Worm (Caenorhabditis elegans) whole organism, L4 larva: Measurements from ENCODE around the gene W03C9.6.

Experiments used
- D1046.2 ChIP-seq: fragments of 200-800 bp; sonication (Bioruptor generic); IDR thresholded peaks from 2 replicates; pipeline ENCODE4 v1.3.6; 2022; ENCODE audit warnings: missing genetic modification characterization, missing compliant biosample characterization
- F37D6.2 ChIP-seq: sonication (generic microtip); optimal IDR thresholded peaks from 2 replicates; lab custom pipeline; 2016; ENCODE audit warnings: mild to moderate bottlenecking, missing genetic modification characterization, missing compliant biosample characterization
- T20F7.1 ChIP-seq: fragments of 200-800 bp; sonication (Bioruptor generic); optimal IDR thresholded peaks from 2 replicates; lab custom pipeline; 2018; ENCODE audit warnings: mild to moderate bottlenecking, missing genetic modification characterization, missing compliant biosample characterization
- T26A8.4 ChIP-seq: fragments of 200-800 bp; sonication (Bioruptor generic); IDR thresholded peaks from 2 replicates; pipeline ENCODE4 v1.3.6; 2022; ENCODE audit warnings: missing genetic modification characterization, missing compliant biosample characterization
- Y5F2A.4 ChIP-seq: fragments of 200-800 bp; sonication (Bioruptor generic); optimal IDR thresholded peaks from 2 replicates; lab custom pipeline; 2018; ENCODE audit warnings: mild to moderate bottlenecking, missing genetic modification characterization, missing compliant biosample characterization
- aha-1 ChIP-seq: fragments of 150-350 bp; peaks from one replicate; lab custom pipeline; 2014; ENCODE audit warnings: missing biosample characterization, missing genetic modification characterization
- ama-1 ChIP-seq: fragments of 150-350 bp; optimal IDR thresholded peaks from 2 replicates; lab custom pipeline; 2014; ENCODE audit warnings: inconsistent platforms, mixed read lengths
- ceh-20 ChIP-seq: fragments of 200-800 bp; sonication (Bioruptor generic); IDR thresholded peaks from 2 replicates; pipeline ENCODE4 v1.3.6; 2022; ENCODE audit warnings: missing genetic modification reagents, missing genetic modification characterization, missing compliant biosample characterization
- ceh-32 ChIP-seq: sonication (generic microtip); optimal IDR thresholded peaks from 2 replicates; lab custom pipeline; 2016; ENCODE audit warnings: mild to moderate bottlenecking, missing genetic modification characterization, missing compliant biosample characterization; ENCODE audit not compliant: poor library complexity
- ceh-62 ChIP-seq: sonication (generic microtip); optimal IDR thresholded peaks from 2 replicates; lab custom pipeline; 2017; ENCODE audit warnings: missing biosample characterization, missing genetic modification characterization
- ces-1 ChIP-seq: fragments of 150-350 bp; sonication (generic microtip); optimal IDR thresholded peaks from 4 replicates; lab custom pipeline; 2014; ENCODE audit warnings: missing biosample characterization, missing genetic modification reagents, missing genetic modification characterization
- cey-2 ChIP-seq: sonication (generic microtip); optimal IDR thresholded peaks from 3 replicates; lab custom pipeline; 2017; ENCODE audit warnings: missing genetic modification characterization, mild to moderate bottlenecking, missing compliant biosample characterization, antibody characterized with exemption, borderline replicate concordance; ENCODE audit not compliant: insufficient read depth
- daf-16 ChIP-seq, 3 experiments: sonication (generic microtip); optimal IDR thresholded peaks; 2 replicates each; lab custom pipeline; 2016 to 2017; ENCODE audit warnings: missing genetic modification characterization in 3 of 3, missing genetic modification reagents in 3 of 3, mild to moderate bottlenecking in 2 of 3, missing compliant biosample characterization in 2 of 3, missing biosample characterization in 1 of 3, moderate library complexity in 1 of 3
- dmd-6 ChIP-seq: fragments of 200-800 bp; sonication (Bioruptor generic); IDR thresholded peaks from 2 replicates; pipeline ENCODE4 v1.3.6; 2022; ENCODE audit warnings: missing genetic modification reagents, missing genetic modification characterization, missing compliant biosample characterization
- egl-27 ChIP-seq: sonication (generic microtip); optimal IDR thresholded peaks from 3 replicates; lab custom pipeline; 2017; ENCODE audit warnings: missing biosample characterization, missing genetic modification reagents, missing genetic modification characterization
- gei-8 ChIP-seq: fragments of 200-800 bp; sonication (Bioruptor generic); optimal IDR thresholded peaks from 2 replicates; lab custom pipeline; 2018; ENCODE audit warnings: mild to moderate bottlenecking, missing genetic modification characterization, missing compliant biosample characterization
- hlh-30 ChIP-seq: sonication (generic microtip); optimal IDR thresholded peaks from 2 replicates; lab custom pipeline; 2017; ENCODE audit warnings: antibody characterized with exemption, mild to moderate bottlenecking, missing genetic modification characterization, missing compliant biosample characterization; ENCODE audit not compliant: insufficient read depth
- hmg-1.1 ChIP-seq: fragments of 200-800 bp; sonication (Bioruptor generic); IDR thresholded peaks from 2 replicates; pipeline ENCODE4 v1.3.6; 2022; ENCODE audit warnings: missing genetic modification reagents, missing genetic modification characterization, missing compliant biosample characterization
- lin-13 ChIP-seq: fragments of 150-350 bp; optimal IDR thresholded peaks from 2 replicates; lab custom pipeline; 2014; ENCODE audit warnings: missing biosample characterization, missing genetic modification reagents, missing genetic modification characterization
- lin-29 ChIP-seq: fragments of 200-800 bp; sonication (Bioruptor generic); IDR thresholded peaks from 2 replicates; pipeline ENCODE4 v1.3.6; 2022; ENCODE audit warnings: missing genetic modification reagents, missing genetic modification characterization, missing compliant biosample characterization
- lin-38 ChIP-seq: fragments of 200-800 bp; sonication (Bioruptor generic); IDR thresholded peaks from 2 replicates; pipeline ENCODE4 v1.3.6; 2022; ENCODE audit warnings: missing genetic modification reagents, missing genetic modification characterization, missing compliant biosample characterization
- madf-9 ChIP-seq: fragments of 200-800 bp; sonication (Bioruptor generic); conservative IDR thresholded peaks from 2 replicates; pipeline ENCODE4 v1.3.6; 2022; ENCODE audit warnings: missing genetic modification reagents, missing genetic modification characterization, missing compliant biosample characterization
- mdl-1 ChIP-seq, 2 experiments: fragments of 150-350 bp in 1 of 2; sonication (generic microtip) in 1 of 2; optimal IDR thresholded peaks; 2 replicates each; lab custom pipeline; 2014 to 2017; ENCODE audit warnings: missing biosample characterization in 2 of 2, missing genetic modification characterization in 2 of 2
- mdt-29 ChIP-seq: fragments of 200-800 bp; sonication (Bioruptor generic); IDR thresholded peaks from 2 replicates; pipeline ENCODE4 v1.3.6; 2022; ENCODE audit warnings: missing genetic modification reagents, missing genetic modification characterization, missing compliant biosample characterization
- mxl-2 ChIP-seq: fragments of 200-800 bp; sonication (Bioruptor generic); conservative IDR thresholded peaks from 2 replicates; pipeline ENCODE4 v1.3.6; 2022; ENCODE audit warnings: missing genetic modification reagents, missing genetic modification characterization, missing compliant biosample characterization
- nhr-11 ChIP-seq: fragments of 150-350 bp; optimal IDR thresholded peaks from 2 replicates; lab custom pipeline; 2014; ENCODE audit warnings: missing biosample characterization, missing genetic modification characterization
- nhr-25 ChIP-seq: sonication (generic microtip); optimal IDR thresholded peaks from 2 replicates; lab custom pipeline; 2017; ENCODE audit warnings: missing genetic modification characterization, mild to moderate bottlenecking, missing compliant biosample characterization, antibody characterized with exemption, moderate library complexity, borderline replicate concordance; ENCODE audit not compliant: insufficient read depth
- nhr-41 ChIP-seq: fragments of 200-800 bp; sonication (Bioruptor generic); IDR thresholded peaks from 2 replicates; pipeline ENCODE4 v1.3.6; 2022; ENCODE audit warnings: missing genetic modification reagents, missing genetic modification characterization, missing compliant biosample characterization
- nhr-76 ChIP-seq: fragments of 150-350 bp; optimal IDR thresholded peaks from 2 replicates; lab custom pipeline; 2014; ENCODE audit warnings: missing biosample characterization, missing genetic modification characterization
- nhr-77 ChIP-seq: fragments of 150-350 bp; optimal IDR thresholded peaks from 2 replicates; lab custom pipeline; 2014; ENCODE audit warnings: missing biosample characterization, missing genetic modification characterization
- rbr-2 ChIP-seq: sonication (generic microtip); optimal IDR thresholded peaks from 2 replicates; lab custom pipeline; 2016; ENCODE audit warnings: missing genotype, missing genetic modification characterization, missing compliant biosample characterization
- sdz-12 ChIP-seq: fragments of 200-800 bp; sonication (Bioruptor generic); optimal IDR thresholded peaks from 2 replicates; lab custom pipeline; 2018; ENCODE audit warnings: mild to moderate bottlenecking, missing genetic modification characterization, missing compliant biosample characterization
- skn-1 ChIP-seq: fragments of 150-350 bp; optimal IDR thresholded peaks from 2 replicates; lab custom pipeline; 2014; ENCODE audit warnings: missing biosample characterization, missing genetic modification characterization
- spr-3 ChIP-seq: fragments of 200-800 bp; sonication (Bioruptor generic); optimal IDR thresholded peaks from 2 replicates; lab custom pipeline; 2018; ENCODE audit warnings: mild to moderate bottlenecking, missing genetic modification characterization, missing compliant biosample characterization
- tag-97 ChIP-seq: fragments of 200-800 bp; sonication (Bioruptor generic); IDR thresholded peaks from 2 replicates; pipeline ENCODE4 v1.3.6; 2022; ENCODE audit warnings: missing genetic modification characterization, missing compliant biosample characterization
- tra-1 ChIP-seq: fragments of 200-800 bp; sonication (Bioruptor generic); IDR thresholded peaks from 2 replicates; pipeline ENCODE4 v1.3.6; 2022; ENCODE audit warnings: missing genetic modification reagents, missing genetic modification characterization, missing compliant biosample characterization
- unc-130 ChIP-seq: sonication (generic microtip); optimal IDR thresholded peaks from 2 replicates; lab custom pipeline; 2016; ENCODE audit warnings: missing genetic modification reagents, missing genetic modification characterization, missing compliant biosample characterization
- unc-62 ChIP-seq, 3 experiments: fragments of 150-350 bp in 1 of 3; sonication (generic microtip); optimal IDR thresholded peaks in 2 of 3; peaks in 1 of 3; 1 replicate in 1 of 3; 2 replicates in 2 of 3; lab custom pipeline; 2014 to 2017; ENCODE audit warnings: missing biosample characterization in 3 of 3, missing genetic modification characterization in 3 of 3, missing genetic modification reagents in 3 of 3, missing genotype in 1 of 3
- zag-1 ChIP-seq: fragments of 150-350 bp; optimal IDR thresholded peaks from 2 replicates; lab custom pipeline; 2014; ENCODE audit warnings: missing biosample characterization, missing genetic modification characterization
- zfp-3 ChIP-seq: fragments of 200-800 bp; sonication (Bioruptor generic); conservative IDR thresholded peaks from 2 replicates; pipeline ENCODE4 v1.3.6; 2022; ENCODE audit warnings: missing genetic modification reagents, missing genetic modification characterization, missing compliant biosample characterization
- zip-11 ChIP-seq: fragments of 200-800 bp; sonication (Bioruptor generic); IDR thresholded peaks from 2 replicates; pipeline ENCODE4 v1.3.6; 2022; ENCODE audit warnings: missing genetic modification characterization, missing compliant biosample characterization
- zip-2 ChIP-seq: fragments of 150-350 bp; optimal IDR thresholded peaks from 2 replicates; lab custom pipeline; 2014; ENCODE audit warnings: missing biosample characterization, missing genetic modification characterization

The W03C9.6 gene

DNA sequence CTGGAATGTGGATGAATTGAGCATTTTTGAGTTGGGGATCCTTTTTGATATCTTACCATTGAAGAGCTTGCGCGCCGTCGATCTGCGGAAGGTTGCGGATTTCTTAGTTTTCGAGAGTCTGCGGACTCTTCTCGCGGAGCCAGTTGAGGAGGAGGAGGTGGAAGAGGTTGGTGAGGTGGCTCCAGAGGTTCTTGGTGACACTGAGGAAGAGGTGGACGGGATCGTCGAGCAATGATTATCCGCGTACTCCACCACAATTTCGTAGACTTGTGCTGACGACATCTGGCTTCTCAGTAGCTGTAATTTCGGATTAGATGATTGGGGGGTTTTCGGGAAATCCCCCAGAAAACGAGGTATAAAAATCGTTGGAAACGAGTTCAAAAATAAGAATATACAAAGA, 23.1 kb downstream of the W03C9.6 start, which contains the start of gene Y17G7B.21 (continued):
- TF ChIP-seq nhr-11 (no peak), hmg-1.1 (GFP tag; lab: Robert Waterston, UW) (no peak), zag-1 (no peak), T20F7.1 (no peak), sdz-12 (GFP tag; lab: Kevin White, UChicago) (peak; percentile 51), egl-27 (no peak), mdt-29 (GFP tag; lab: Robert Waterston, UW) (peak; percentile 33; the same call in 1 of the 2 replicates), lin-13 (GFP tag; lab: Kevin White, UChicago) (no peak), lin-29 (GFP tag; lab: Robert Waterston, UW) (no peak), gei-8 (GFP tag; lab: Kevin White, UChicago) (no peak), spr-3 (GFP tag; lab: Kevin White, UChicago) (no peak), aha-1 (tag; lab: Kevin White, UChicago) (peak; percentile 19), T26A8.4 (GFP tag; lab: Robert Waterston, UW) (0 out of 2 replicates have a peak, but pooled peaks have one; percentile 42), zip-2 (no peak), tra-1 (GFP tag; lab: Robert Waterston, UW) (peak; percentile 40; the same call in 1 of the 2 replicates), cey-2 (tag; lab: Kevin White, UChicago) (no peak), nhr-41 (GFP tag; lab: Robert Waterston, UW) (no peak), hlh-30 (tag; lab: Kevin White, UChicago) (no peak), tag-97 (no peak), nhr-77 (no peak), zip-11 (GFP tag; lab: Robert Waterston, UW) (no peak), ceh-62 (tag; lab: Kevin White, UChicago) (no peak), unc-62 (GFP tag; optimal IDR thresholded peaks at IDR 0.05 in 1 of 2; lab: Kevin White, UChicago) (no peak), unc-62 (tag; optimal IDR thresholded peaks at IDR 0.05; lab: Kevin White, UChicago) (no peak), F37D6.2 (no peak), madf-9 (GFP tag; lab: Robert Waterston, UW) (no peak), nhr-25 (tag; lab: Kevin White, UChicago) (no peak), ama-1 (lab: Kevin White, UChicago) (peak; percentile 29), Y5F2A.4 (GFP tag; lab: Kevin White, UChicago) (peak; percentile 56), ceh-20 (GFP tag; lab: Robert Waterston, UW) (no peak), lin-38 (GFP tag; lab: Robert Waterston, UW) (peak; percentile 78), daf-16 (GFP tag; optimal IDR thresholded peaks at IDR 0.05; lab: Kevin White, UChicago) (peak in 1 of 2 experiments; percentile 4), daf-16 (tag; optimal IDR thresholded peaks at IDR 0.05; lab: Kevin White, UChicago) (no peak), D1046.2 (GFP tag; lab: Robert Waterston, UW) (no peak), nhr-76 (no peak), unc-130 (no peak), rbr-2 (tag; lab: Kevin White, UChicago) (no peak), ceh-32 (tag; lab: Kevin White, UChicago) (no peak), mdl-1 (tag; optimal IDR thresholded peaks at IDR 0.05; lab: Kevin White, UChicago) (no peak), ces-1 (GFP tag; lab: Kevin White, UChicago) (no peak), skn-1 (tag; lab: Kevin White, UChicago) (no peak), zfp-3 (GFP tag; lab: Robert Waterston, UW) (no peak), dmd-6 (GFP tag; lab: Robert Waterston, UW) (no peak), mxl-2 (GFP tag; lab: Robert Waterston, UW) (0 out of 2 replicates have a peak, but pooled peaks have one; percentile 23)
